Worm (Caenorhabditis elegans): ENCODE data around the gene clec-198.

The clec-198 gene

ce11 chrIV:17351586-17351985 is 4.6 kb downstream of the clec-198 start, which contains the start of gene clec-199:
TSS of gene clec-199 (plus strand) at chrIV:17351886.
- TF ChIP-seq aly-2 (tag; optimal IDR thresholded peaks at IDR 0.05) (no peak), lin-14 (GFP tag; optimal IDR thresholded peaks at IDR 0.05) (no peak), swsn-7 (tag; optimal IDR thresholded peaks at IDR 0.05) (no peak), tlp-1 (tag; optimal IDR thresholded peaks at IDR 0.05) (no peak), lin-13 (GFP tag; optimal IDR thresholded peaks at IDR 0.05) (no peak), nhr-77 (tag; optimal IDR thresholded peaks at IDR 0.05) (no peak), nhr-71 (tag; optimal IDR thresholded peaks at IDR 0.05) (no peak), pag-3 (tag; optimal IDR thresholded peaks at IDR 0.05; ENCODE audit: borderline replicate concordance, insufficient read depth) (no peak), ceh-88 (GFP tag; IDR thresholded peaks at IDR 0.05) (no peak), mep-1 (tag; optimal IDR thresholded peaks at IDR 0.05) (no peak), sptf-1 (tag; optimal IDR thresholded peaks at IDR 0.05) (no peak), C34B4.2 (tag; optimal IDR thresholded peaks at IDR 0.05) (no peak), nhr-19 (GFP tag; conservative IDR thresholded peaks at IDR 0.05) (no peak), fkh-8 (tag; optimal IDR thresholded peaks at IDR 0.05) (no peak), nhr-11 (tag; optimal IDR thresholded peaks at IDR 0.05) (no peak)

- no peak for TF ChIP-seq nhr-90 (tag; optimal IDR thresholded peaks at IDR 0.05; ENCODE audit: poor library complexity)
- no peak for TF ChIP-seq fkh-10 (GFP tag; optimal IDR thresholded peaks at IDR 0.05)
- TF ChIP-seq irx-1 (tag; optimal IDR thresholded peaks at IDR 0.05): no peak
- no peak for TF ChIP-seq hlh-17 (GFP tag; optimal IDR thresholded peaks at IDR 0.05; ENCODE audit: borderline replicate concordance)
- TF ChIP-seq nhr-237 (tag; optimal IDR thresholded peaks at IDR 0.05): no peak
- no peak for TF ChIP-seq nhr-84 (tag; optimal IDR thresholded peaks at IDR 0.05)
- no peak for TF ChIP-seq swsn-7 (tag; optimal IDR thresholded peaks at IDR 0.05)
- TF ChIP-seq nhr-12 (tag; optimal IDR thresholded peaks at IDR 0.05): no peak
- TF ChIP-seq ceh-82 (tag; optimal IDR thresholded peaks at IDR 0.05): no peak
- TF ChIP-seq unc-62 (GFP tag; optimal IDR thresholded peaks at IDR 0.05): no peak
- TF ChIP-seq zag-1 (tag; optimal IDR thresholded peaks at IDR 0.05): no peak
- no peak for TF ChIP-seq lin-39 (tag; optimal IDR thresholded peaks at IDR 0.05)
- TF ChIP-seq efl-1 (optimal IDR thresholded peaks at IDR 0.05): no peak
- TF ChIP-seq efl-1 (GFP tag; optimal IDR thresholded peaks at IDR 0.05 in 1 of 2): no peak
- no peak for TF ChIP-seq hpl-2 (GFP tag; optimal IDR thresholded peaks at IDR 0.05)
Observed at ce11 chrIV:17361143-17361542, 14.2 kb downstream of the clec-198 start, which contains the start of gene clec-202. TSS of gene clec-202 (plus strand) at chrIV:17361443.

ce11 chrIV:17367294-17367693 is 20.3 kb downstream of the clec-198 start, which contains the start of gene zipt-17:
TSS of gene zipt-17 (minus strand) at chrIV:17367394.
- TF ChIP-seq lsy-2 (tag; optimal IDR thresholded peaks at IDR 0.05): no peak
- TF ChIP-seq C16A3.4 (tag; optimal IDR thresholded peaks at IDR 0.05): no peak
- no peak for TF ChIP-seq mep-1 (tag; optimal IDR thresholded peaks at IDR 0.05)
- no peak for TF ChIP-seq egl-27 (tag; optimal IDR thresholded peaks at IDR 0.05)
- TF ChIP-seq tbx-2 (tag; optimal IDR thresholded peaks at IDR 0.05): no peak
- no peak for TF ChIP-seq blmp-1 (tag; optimal IDR thresholded peaks at IDR 0.05)
- no peak for TF ChIP-seq unc-98 (GFP tag; IDR thresholded peaks at IDR 0.05)
- TF ChIP-seq hlh-4 (tag; optimal IDR thresholded peaks at IDR 0.05): no peak
- no peak for TF ChIP-seq nhr-237 (tag; optimal IDR thresholded peaks at IDR 0.05)
- no peak for TF ChIP-seq skn-1 (tag; optimal IDR thresholded peaks at IDR 0.05)
- no peak for TF ChIP-seq C04F5.9 (tag; optimal IDR thresholded peaks at IDR 0.05)

ce11 chrIV:17368292-17368691 is 21.3 kb downstream of the clec-198 start, which contains the start of gene trh-1:
TSS of gene trh-1 (plus strand) at chrIV:17368592.
- TF ChIP-seq F16B12.6 (tag; optimal IDR thresholded peaks at IDR 0.05): no peak
- TF ChIP-seq hlh-4 (tag; optimal IDR thresholded peaks at IDR 0.05): no peak
- no peak for TF ChIP-seq blmp-1 (tag; optimal IDR thresholded peaks at IDR 0.05)
- TF ChIP-seq elt-2 (tag; optimal IDR thresholded peaks at IDR 0.05): no peak
- no peak for TF ChIP-seq C34B4.2 (tag; optimal IDR thresholded peaks at IDR 0.05)
